Worm (Caenorhabditis elegans) whole organism, L2 larva: ENCODE measurements around the gene dhs-11.

Source experiments
- C34F6.9 ChIP-seq: fragments of 150-350 bp; optimal IDR thresholded peaks from 2 replicates; lab custom pipeline; 2014; ENCODE audit warnings: missing biosample characterization, missing genetic modification characterization
- F13H6.1 ChIP-seq: sonication (generic microtip); optimal IDR thresholded peaks from 2 replicates; lab custom pipeline; 2016; ENCODE audit warnings: missing genetic modification characterization, missing compliant biosample characterization
- alr-1 ChIP-seq: fragments of 150-350 bp; optimal IDR thresholded peaks from 2 replicates; lab custom pipeline; 2014; ENCODE audit warnings: missing biosample characterization, missing genetic modification characterization
- aly-2 ChIP-seq: fragments of 150-350 bp; optimal IDR thresholded peaks from 2 replicates; lab custom pipeline; 2014; ENCODE audit warnings: missing biosample characterization, missing genetic modification characterization
- blmp-1 ChIP-seq: sonication (generic microtip); optimal IDR thresholded peaks from 2 replicates; lab custom pipeline; 2017; ENCODE audit warnings: missing genetic modification characterization, mild to moderate bottlenecking, missing compliant biosample characterization, antibody characterized with exemption, moderate library complexity; ENCODE audit not compliant: insufficient read depth
- ceh-16 ChIP-seq: fragments of 150-350 bp; optimal IDR thresholded peaks from 2 replicates; lab custom pipeline; 2014; ENCODE audit warnings: missing biosample characterization, missing genetic modification characterization
- ceh-82 ChIP-seq: fragments of 150-350 bp; optimal IDR thresholded peaks from 2 replicates; lab custom pipeline; 2014; ENCODE audit warnings: missing biosample characterization, missing genetic modification characterization
- crh-2 ChIP-seq: sonication (generic microtip); optimal IDR thresholded peaks from 2 replicates; lab custom pipeline; 2017; ENCODE audit warnings: missing biosample characterization, missing genetic modification characterization
- dmd-4 ChIP-seq: sonication (generic microtip); optimal IDR thresholded peaks from 2 replicates; lab custom pipeline; 2017; ENCODE audit warnings: missing biosample characterization, missing genetic modification characterization
- egl-27 ChIP-seq: sonication (generic microtip); optimal IDR thresholded peaks from 3 replicates; lab custom pipeline; 2017; ENCODE audit warnings: missing biosample characterization, missing genetic modification reagents, missing genetic modification characterization
- fos-1 ChIP-seq: fragments of 150-350 bp; optimal IDR thresholded peaks from 2 replicates; lab custom pipeline; 2014; ENCODE audit warnings: missing biosample characterization, missing genetic modification characterization
- lin-11 ChIP-seq: fragments of 150-350 bp; sonication (generic microtip); optimal IDR thresholded peaks from 2 replicates; lab custom pipeline; 2014; ENCODE audit warnings: missing biosample characterization, missing genetic modification characterization, inconsistent platforms, mixed read lengths
- lsy-2 ChIP-seq, 2 experiments: fragments of 150-350 bp in 1 of 2; sonication (generic microtip) in 1 of 2; optimal IDR thresholded peaks; 2 replicates each; lab custom pipeline; 2014 to 2017; ENCODE audit warnings: missing biosample characterization in 2 of 2, missing genetic modification characterization in 2 of 2
- mdl-1 ChIP-seq, 2 experiments: fragments of 150-350 bp in 1 of 2; sonication (generic microtip) in 1 of 2; optimal IDR thresholded peaks; 2 replicates each; lab custom pipeline; 2017; ENCODE audit warnings: missing biosample characterization in 2 of 2, missing genetic modification characterization in 2 of 2
- nhr-10 ChIP-seq: sonication (generic microtip); optimal IDR thresholded peaks from 2 replicates; lab custom pipeline; 2017; ENCODE audit warnings: missing biosample characterization, missing genetic modification characterization
- nhr-11 ChIP-seq: fragments of 150-350 bp; optimal IDR thresholded peaks from 2 replicates; lab custom pipeline; 2014; ENCODE audit warnings: missing biosample characterization, missing genetic modification characterization
- nhr-129 ChIP-seq: fragments of 150-350 bp; optimal IDR thresholded peaks from 2 replicates; lab custom pipeline; 2014; ENCODE audit warnings: missing biosample characterization, missing genetic modification characterization
- nhr-21 ChIP-seq: fragments of 150-350 bp; optimal IDR thresholded peaks from 2 replicates; lab custom pipeline; 2014; ENCODE audit warnings: missing biosample characterization, missing genetic modification characterization
- nhr-237 ChIP-seq: fragments of 150-350 bp; optimal IDR thresholded peaks from 2 replicates; lab custom pipeline; 2014; ENCODE audit warnings: missing biosample characterization, missing genetic modification characterization
- nhr-6 ChIP-seq: fragments of 150-350 bp; optimal IDR thresholded peaks from 2 replicates; lab custom pipeline; 2014; ENCODE audit warnings: missing biosample characterization, missing genetic modification characterization
- skn-1 ChIP-seq: sonication (generic microtip); optimal IDR thresholded peaks from 2 replicates; lab custom pipeline; 2017; ENCODE audit warnings: missing biosample characterization, missing genetic modification characterization
- sma-3 ChIP-seq: sonication (generic microtip); optimal IDR thresholded peaks from 2 replicates; lab custom pipeline; 2016; ENCODE audit warnings: missing genetic modification reagents, missing genetic modification characterization, missing compliant biosample characterization
- sma-9 ChIP-seq, 2 experiments: fragments of 150-350 bp in 1 of 2; sonication (generic microtip) in 1 of 2; optimal IDR thresholded peaks; 2 replicates each; lab custom pipeline; 2014 to 2016; ENCODE audit warnings: missing genetic modification characterization in 2 of 2, mild to moderate bottlenecking in 1 of 2, missing biosample characterization in 1 of 2, missing compliant biosample characterization in 1 of 2, missing genetic modification reagents in 1 of 2, moderate library complexity in 1 of 2
- snpc-4 ChIP-seq: fragments of 150-350 bp; optimal IDR thresholded peaks from 2 replicates; lab custom pipeline; 2014; ENCODE audit warnings: missing biosample characterization, missing genetic modification characterization
- unc-39 ChIP-seq: fragments of 150-350 bp; optimal IDR thresholded peaks from 2 replicates; lab custom pipeline; 2014; ENCODE audit warnings: missing biosample characterization, missing genetic modification characterization
- unc-55 ChIP-seq: fragments of 150-350 bp; sonication (generic microtip); optimal IDR thresholded peaks from 3 replicates; lab custom pipeline; 2014; ENCODE audit warnings: missing biosample characterization, missing genetic modification reagents, missing genetic modification characterization
- unc-62 ChIP-seq: fragments of 150-350 bp; optimal IDR thresholded peaks from 2 replicates; lab custom pipeline; 2014; ENCODE audit warnings: missing biosample characterization, missing genetic modification reagents, missing genetic modification characterization
- zag-1 ChIP-seq: fragments of 150-350 bp; optimal IDR thresholded peaks from 2 replicates; lab custom pipeline; 2014; ENCODE audit warnings: missing biosample characterization, missing genetic modification characterization
- ztf-1 ChIP-seq: fragments of 200-800 bp; sonication (Bioruptor generic); conservative IDR thresholded peaks from 2 replicates; pipeline ENCODE4 v1.3.6; 2022; ENCODE audit warnings: missing genetic modification characterization, missing compliant biosample characterization
- ztf-11 ChIP-seq: sonication (generic microtip); optimal IDR thresholded peaks from 2 replicates; lab custom pipeline; 2017; ENCODE audit warnings: missing biosample characterization, missing genetic modification characterization
- ztf-4 ChIP-seq: fragments of 150-350 bp; optimal IDR thresholded peaks from 2 replicates; lab custom pipeline; 2014; ENCODE audit warnings: missing biosample characterization, missing genetic modification characterization

dhs-11 gene

ce11 chrIII:10651634-10652033 is 9.0 kb upstream of the dhs-11 start (continued):
- no peak for TF ChIP-seq unc-39 (tag; lab: Kevin White, UChicago)
- TF ChIP-seq F13H6.1 (tag; lab: Kevin White, UChicago): peak; percentile 83
- no peak for TF ChIP-seq sma-3 (GFP tag; lab: Kevin White, UChicago)
- no peak for TF ChIP-seq snpc-4 (tag; lab: Kevin White, UChicago)
- TF ChIP-seq nhr-11 (tag; lab: Kevin White, UChicago): no peak
- TF ChIP-seq lin-11 (tag; lab: Kevin White, UChicago): peak; percentile 34

DNA sequence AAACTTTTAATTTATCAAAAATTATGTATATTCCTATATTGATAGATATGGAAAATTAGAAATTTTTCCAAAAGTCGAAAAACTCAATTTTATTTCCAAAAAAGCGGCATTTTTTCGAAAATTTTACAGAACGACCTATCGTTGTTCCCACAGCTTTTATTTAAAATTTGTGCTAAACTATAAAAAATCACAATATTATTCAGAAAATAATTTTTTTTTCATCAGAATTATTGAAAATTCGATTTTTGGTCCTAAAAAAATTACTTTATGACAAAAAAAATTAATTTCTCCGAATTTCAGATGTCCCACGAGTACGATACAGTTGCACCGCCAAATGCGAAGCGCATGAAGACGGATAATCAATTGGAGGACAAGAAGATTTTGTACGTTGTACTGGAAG is 6.6 kb upstream of the dhs-11 start, which contains the start of gene emg-1:
Gene emg-1 (plus strand): TSS at position 301 of the 400 bp plus-strand sequence.
- no peak for TF ChIP-seq unc-62
- TF ChIP-seq lin-11 (tag; lab: Kevin White, UChicago): no peak
- no peak for TF ChIP-seq nhr-21 (tag; lab: Kevin White, UChicago)
- TF ChIP-seq snpc-4 (tag; lab: Kevin White, UChicago): no peak
- TF ChIP-seq dmd-4 (tag; lab: Kevin White, UChicago): no peak
- TF ChIP-seq sma-3 (GFP tag; lab: Kevin White, UChicago): no peak
- no peak for TF ChIP-seq ztf-1 (GFP tag; lab: Robert Waterston, UW)
- TF ChIP-seq nhr-237 (tag; lab: Kevin White, UChicago): no peak
- TF ChIP-seq skn-1: no peak
- no peak for TF ChIP-seq crh-2 (tag; lab: Kevin White, UChicago)

DNA sequence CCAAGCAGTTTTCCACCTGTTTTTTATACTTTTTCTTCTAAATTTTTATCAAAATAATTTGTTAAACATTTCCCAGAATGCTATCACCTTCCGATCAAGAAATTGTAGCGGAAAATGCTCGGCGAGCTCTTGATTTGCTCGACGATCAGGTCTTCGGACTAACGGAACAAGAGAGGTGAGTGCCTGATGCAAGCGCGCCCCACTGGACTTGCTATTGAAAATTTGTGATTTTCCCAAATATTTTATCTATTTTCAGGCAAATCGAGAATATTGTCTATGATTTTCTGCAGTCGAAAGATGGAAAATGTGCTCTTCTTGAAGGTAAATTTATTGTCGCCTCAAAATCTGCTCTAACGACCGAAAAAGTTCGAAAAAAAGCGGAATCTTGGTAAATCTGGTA is 3.4 kb upstream of the dhs-11 start, which contains the start of gene orc-4:
Gene orc-4 (plus strand): TSS at position 77 of the 400 bp plus-strand sequence.
- TF ChIP-seq aly-2 (tag; lab: Kevin White, UChicago) (no peak), lsy-2 (tag; optimal IDR thresholded peaks at IDR 0.05; lab: Kevin White, UChicago) (peak in 1 of 2 experiments; percentile 45), C34F6.9 (tag; lab: Kevin White, UChicago) (peak; percentile 19), ztf-11 (no peak), nhr-6 (tag; lab: Kevin White, UChicago) (no peak), fos-1 (tag; lab: Kevin White, UChicago) (no peak)
- TF ChIP-seq, all 48 proteins: peak for 2

DNA sequence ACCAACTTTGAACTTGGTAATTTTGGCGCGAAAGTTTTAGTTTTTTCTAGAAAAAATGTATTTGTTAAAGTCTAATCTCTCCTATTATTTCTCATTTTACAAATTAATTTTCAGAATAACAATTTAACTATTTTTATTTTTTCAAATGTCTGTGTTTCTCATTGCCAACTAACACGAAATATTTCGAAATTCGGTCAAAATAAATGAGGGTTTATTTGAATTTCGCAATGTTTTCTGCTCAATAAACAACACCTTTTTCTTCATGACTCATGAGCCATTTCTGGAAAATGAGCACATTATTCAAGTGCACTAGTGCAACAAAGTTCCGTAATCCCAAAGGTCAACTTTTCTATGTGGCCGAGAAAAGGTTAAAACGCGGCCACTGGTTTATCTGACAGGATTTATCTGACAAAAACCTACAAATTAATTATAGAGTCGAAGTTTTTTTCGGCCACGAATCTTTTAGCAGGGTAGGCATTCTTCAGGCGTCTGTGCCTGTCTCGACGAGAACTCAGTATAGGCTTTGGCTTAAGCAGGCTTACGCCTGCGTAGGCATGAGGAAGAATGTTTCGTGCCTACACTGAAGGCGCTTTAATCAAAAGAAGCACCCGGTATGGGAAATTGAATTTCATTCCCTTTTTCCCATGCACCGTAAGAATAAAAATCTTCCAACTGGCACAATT is 4.2 kb downstream of the dhs-11 start, which contains the start of gene Y39A1A.27:
Gene Y39A1A.27 (plus strand): TSS at position 633 of the 683 bp plus-strand sequence.
- TF ChIP-seq nhr-6 (tag; lab: Kevin White, UChicago): no peak
- no peak for TF ChIP-seq nhr-11 (tag; lab: Kevin White, UChicago)
- TF ChIP-seq ztf-4 (tag; lab: Kevin White, UChicago): no peak
- peak; percentile 60 for TF ChIP-seq unc-55 (GFP tag; lab: Kevin White, UChicago)
- no peak for TF ChIP-seq ceh-82 (tag; lab: Kevin White, UChicago)

DNA sequence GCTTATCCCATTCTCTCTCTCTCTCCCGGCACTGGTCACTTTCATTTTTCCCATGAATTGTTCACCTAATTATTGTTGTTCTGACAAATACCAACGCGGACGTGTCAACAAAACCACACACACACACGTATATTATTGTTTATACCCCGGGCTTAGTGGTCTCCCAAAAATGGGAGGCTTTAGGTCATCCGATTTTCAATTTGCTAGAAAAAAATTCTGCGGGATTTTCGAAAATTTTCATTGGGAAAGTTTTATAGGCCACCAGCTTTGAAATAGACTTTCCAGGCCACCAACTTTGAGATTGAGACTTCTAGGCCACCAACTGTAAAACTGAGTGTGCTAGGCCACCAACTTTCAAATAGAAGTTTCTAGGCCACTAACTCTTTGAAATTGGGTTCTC is 4.7 kb downstream of the dhs-11 start:
- TF ChIP-seq ztf-11 (no peak), ceh-16 (tag; lab: Kevin White, UChicago) (no peak), snpc-4 (tag; lab: Kevin White, UChicago) (no peak), zag-1 (tag; lab: Kevin White, UChicago) (no peak), ztf-1 (GFP tag; lab: Robert Waterston, UW) (no peak), nhr-10 (tag; lab: Kevin White, UChicago) (no peak), egl-27 (tag; lab: Kevin White, UChicago) (no peak), unc-62 (no peak), crh-2 (tag; lab: Kevin White, UChicago) (no peak), lsy-2 (tag; optimal IDR thresholded peaks at IDR 0.05; lab: Kevin White, UChicago) (no peak)

DNA sequence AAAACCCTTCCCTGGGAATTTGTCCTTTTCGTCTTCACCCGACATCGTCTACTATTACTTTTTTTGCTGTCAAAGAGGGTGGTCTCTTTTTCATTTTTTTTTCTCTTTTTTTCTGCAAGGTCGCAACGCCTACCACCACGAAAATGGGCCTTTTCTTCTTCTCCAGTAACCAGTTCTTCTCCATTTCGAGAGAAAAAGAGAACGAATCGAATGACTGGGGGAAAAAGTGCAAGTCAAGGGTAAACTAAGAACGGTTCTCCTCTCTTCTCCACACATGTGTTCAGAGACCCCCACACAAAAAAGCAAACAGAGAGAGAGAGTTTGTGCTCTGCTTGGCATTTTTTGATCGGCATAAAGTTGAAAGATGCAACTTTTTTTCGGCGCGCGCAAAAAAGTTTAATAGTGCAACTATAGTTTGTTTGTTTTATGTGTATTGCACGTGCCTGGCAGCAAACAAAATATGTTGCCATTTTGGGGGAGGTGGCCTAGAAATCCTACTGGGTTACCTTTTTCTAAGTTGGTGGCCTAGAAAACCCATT is 6.1 kb downstream of the dhs-11 start:
- no peak for TF ChIP-seq C34F6.9 (tag; lab: Kevin White, UChicago)
- TF ChIP-seq nhr-129 (tag; lab: Kevin White, UChicago): peak; percentile 32
- TF ChIP-seq ceh-82 (tag; lab: Kevin White, UChicago): no peak
- TF ChIP-seq alr-1 (tag; lab: Kevin White, UChicago): no peak
- peak; percentile 44 for TF ChIP-seq blmp-1 (tag; lab: Kevin White, UChicago)
- TF ChIP-seq nhr-237 (tag; lab: Kevin White, UChicago): no peak
- peak; percentile 82 for TF ChIP-seq F13H6.1 (tag; lab: Kevin White, UChicago)
- peak; percentile 33 for TF ChIP-seq fos-1 (tag; lab: Kevin White, UChicago)
- peak; percentile 41 for TF ChIP-seq sma-9 (GFP tag; optimal IDR thresholded peaks at IDR 0.05; lab: Kevin White, UChicago)
- no peak for TF ChIP-seq sma-9 (tag; optimal IDR thresholded peaks at IDR 0.05; lab: Kevin White, UChicago)
- TF ChIP-seq mdl-1 (tag; optimal IDR thresholded peaks at IDR 0.05; lab: Kevin White, UChicago): no peak
- TF ChIP-seq egl-27 (tag; lab: Kevin White, UChicago): peak; percentile 32
- no peak for TF ChIP-seq unc-55 (GFP tag; lab: Kevin White, UChicago)
